Fruit fly (Drosophila melanogaster): ENCODE measurements around the gene CG34393.

Gene CG34393

dm6 chr2L:3152696-3153613 lies 47.3 kb downstream of the CG34393 start (continued):
- TF ChIP-seq dmrt99B (tag; optimal IDR thresholded peaks at IDR 0.05) (peak; percentile 96), Lpt (GFP tag; optimal IDR thresholded peaks at IDR 0.05) (no peak), Ets97D (GFP tag; optimal IDR thresholded peaks at IDR 0.05) (peak; percentile 83), stc (GFP tag; IDR thresholded peaks at IDR 0.05) (peak; percentile 93), Six4 (GFP tag; optimal IDR thresholded peaks at IDR 0.05) (peak; percentile 95), ab (GFP tag; optimal IDR thresholded peaks at IDR 0.05) (peak; percentile 89), Dll (GFP tag; IDR thresholded peaks at IDR 0.05; ENCODE audit: partially characterized antibody) (no peak), Rfx (GFP tag; IDR thresholded peaks at IDR 0.05) (peak; percentile 82), cato (GFP tag; optimal IDR thresholded peaks at IDR 0.05; ENCODE audit: borderline replicate concordance) (peak; percentile 93), slbo (GFP tag; IDR thresholded peaks at IDR 0.05) (peak; percentile 87), so (GFP tag; IDR thresholded peaks at IDR 0.05) (peak; percentile 87), Doc2 (GFP tag; IDR thresholded peaks at IDR 0.05) (no peak), CG3995 (GFP tag; optimal IDR thresholded peaks at IDR 0.05) (peak; percentile 13), disco-r (GFP tag; optimal IDR thresholded peaks at IDR 0.05) (peak; percentile 91), CG2889 (GFP tag; IDR thresholded peaks at IDR 0.05) (peak; percentile 74), Deaf1 (tag; optimal IDR thresholded peaks at IDR 0.05) (peak; percentile 90), unpg (GFP tag; optimal IDR thresholded peaks at IDR 0.05) (peak; percentile 94), CG17829 (tag; optimal IDR thresholded peaks at IDR 0.05) (peak; percentile 96), Mad (GFP tag; optimal IDR thresholded peaks at IDR 0.05) (peak; percentile 98), B-H1 (GFP tag; IDR thresholded peaks at IDR 0.05) (peak; percentile 86), CG31224 (GFP tag; IDR thresholded peaks at IDR 0.05) (peak; percentile 50; the same call in 1 of the 2 replicates), sc (optimal IDR thresholded peaks at IDR 0.05) (no peak), sc (GFP tag; optimal IDR thresholded peaks at IDR 0.05) (peak; percentile 94), H2.0 (GFP tag; IDR thresholded peaks at IDR 0.05) (peak; percentile 92), cad (GFP tag; optimal IDR thresholded peaks at IDR 0.05) (no peak), bigmax (GFP tag; optimal IDR thresholded peaks at IDR 0.05) (peak; percentile 11), ro (GFP tag; IDR thresholded peaks at IDR 0.05) (peak; percentile 85), maf-S (GFP tag; optimal IDR thresholded peaks at IDR 0.05) (peak; percentile 94), sob (GFP tag; IDR thresholded peaks at IDR 0.05) (peak; percentile 93), MBD-R2 (GFP tag; IDR thresholded peaks at IDR 0.05) (peak; percentile 68), Eip74EF (GFP tag; optimal IDR thresholded peaks at IDR 0.05) (peak in 1 of 2 experiments; percentile 91), CG8359 (GFP tag; optimal IDR thresholded peaks at IDR 0.05; ENCODE audit: borderline replicate concordance) (peak; percentile 87), her (GFP tag; optimal IDR thresholded peaks at IDR 0.05) (peak; percentile 92), knrl (GFP tag; IDR thresholded peaks at IDR 0.05; ENCODE audit: partially characterized antibody) (no peak), pzg (GFP tag; optimal IDR thresholded peaks at IDR 0.05) (no peak)

- TF ChIP-seq lmd (GFP tag; IDR thresholded peaks at IDR 0.05) (no peak), otp (GFP tag; IDR thresholded peaks at IDR 0.05) (no peak), Sox102F (GFP tag; optimal IDR thresholded peaks at IDR 0.05) (no peak), dati (GFP tag; IDR thresholded peaks at IDR 0.05) (no peak), sens (GFP tag) (peak; percentile 58), org-1 (GFP tag; optimal IDR thresholded peaks at IDR 0.05) (no peak), Ets65A (GFP tag) (peak; percentile 75), ranshi (GFP tag; IDR thresholded peaks at IDR 0.05) (no peak), B-H2 (GFP tag; optimal IDR thresholded peaks at IDR 0.05) (no peak)
These were observed 48.6 kb downstream of the CG34393 start for dm6 chr2L:3151657-3152056.

Measured in whole organism, embryonic.